Worm (Caenorhabditis elegans) whole organism, early embryonic: ENCODE data around the gene M01H9.3.
A peak's percentile ranks its signal among the peaks of the same experiment; 100 is the strongest.

Experiments used
- B0310.2 ChIP-seq: sonication (generic microtip); optimal IDR thresholded peaks from 2 replicates; lab custom pipeline; 2016; ENCODE audit warnings: mild to moderate bottlenecking, missing genetic modification characterization, missing compliant biosample characterization
- F13C5.2 ChIP-seq: sonication (generic microtip); optimal IDR thresholded peaks from 2 replicates; lab custom pipeline; 2017; ENCODE audit warnings: mild to moderate bottlenecking, missing genetic modification characterization, inconsistent platforms, missing compliant biosample characterization
- aly-1 ChIP-seq: sonication (generic microtip); optimal IDR thresholded peaks from 2 replicates; lab custom pipeline; 2016; ENCODE audit warnings: missing genetic modification characterization, missing compliant biosample characterization
- ama-1 ChIP-seq: fragments of 150-350 bp; optimal IDR thresholded peaks from 2 replicates; lab custom pipeline; 2014
- ceh-13 ChIP-seq: fragments of 200-800 bp; sonication (Bioruptor generic); optimal IDR thresholded peaks from 2 replicates; lab custom pipeline; 2018; ENCODE audit warnings: mild to moderate bottlenecking, missing genetic modification characterization, missing compliant biosample characterization
- ceh-36 ChIP-seq: sonication (generic microtip); optimal IDR thresholded peaks from 2 replicates; lab custom pipeline; 2016; ENCODE audit warnings: missing genetic modification characterization, inconsistent platforms, missing compliant biosample characterization
- ets-7 ChIP-seq: sonication (generic microtip); optimal IDR thresholded peaks from 2 replicates; lab custom pipeline; 2016; ENCODE audit warnings: missing genotype, missing genetic modification characterization, missing compliant biosample characterization
- flt-1 ChIP-seq: fragments of 200-800 bp; sonication (Bioruptor generic); IDR thresholded peaks from 2 replicates; pipeline ENCODE4 v1.3.6; 2022; ENCODE audit warnings: missing genetic modification characterization, missing compliant biosample characterization
- hmbx-1 ChIP-seq: sonication (generic microtip); optimal IDR thresholded peaks from 2 replicates; lab custom pipeline; 2016; ENCODE audit warnings: mild to moderate bottlenecking, missing genetic modification characterization, missing compliant biosample characterization
- hmg-4 ChIP-seq: fragments of 200-800 bp; sonication (Bioruptor generic); optimal IDR thresholded peaks from 2 replicates; lab custom pipeline; 2018; ENCODE audit warnings: mild to moderate bottlenecking, missing genetic modification characterization, missing compliant biosample characterization
- hnd-1 ChIP-seq: sonication (generic microtip); optimal IDR thresholded peaks from 2 replicates; lab custom pipeline; 2016; ENCODE audit warnings: missing genetic modification characterization, missing compliant biosample characterization
- pes-1 ChIP-seq: fragments of 200-800 bp; sonication (Bioruptor generic); IDR thresholded peaks from 2 replicates; pipeline ENCODE4 v1.3.6; 2022; ENCODE audit warnings: missing genetic modification reagents, missing genetic modification characterization, missing compliant biosample characterization
- scrt-1 ChIP-seq: fragments of 200-800 bp; sonication (Bioruptor generic); IDR thresholded peaks from 2 replicates; pipeline ENCODE4 v1.3.6; 2022; ENCODE audit warnings: missing genetic modification characterization, missing compliant biosample characterization
- sea-1 ChIP-seq: fragments of 200-800 bp; sonication (Bioruptor generic); conservative IDR thresholded peaks from 2 replicates; pipeline ENCODE4 v1.3.6; 2022; ENCODE audit warnings: missing genetic modification characterization, missing compliant biosample characterization
- tbx-11 ChIP-seq: fragments of 200-800 bp; sonication (Bioruptor generic); IDR thresholded peaks from 2 replicates; pipeline ENCODE4 v1.3.6; 2022; ENCODE audit warnings: missing genetic modification characterization, missing compliant biosample characterization
- tbx-37 ChIP-seq: fragments of 200-800 bp; sonication (Bioruptor generic); conservative IDR thresholded peaks from 2 replicates; pipeline ENCODE4 v1.3.6; 2022; ENCODE audit warnings: missing genetic modification reagents, missing genetic modification characterization, missing compliant biosample characterization
- tra-4 ChIP-seq: sonication (generic microtip); optimal IDR thresholded peaks from 2 replicates; lab custom pipeline; 2017; ENCODE audit warnings: missing genetic modification characterization, missing compliant biosample characterization

M01H9.3 gene

DNA sequence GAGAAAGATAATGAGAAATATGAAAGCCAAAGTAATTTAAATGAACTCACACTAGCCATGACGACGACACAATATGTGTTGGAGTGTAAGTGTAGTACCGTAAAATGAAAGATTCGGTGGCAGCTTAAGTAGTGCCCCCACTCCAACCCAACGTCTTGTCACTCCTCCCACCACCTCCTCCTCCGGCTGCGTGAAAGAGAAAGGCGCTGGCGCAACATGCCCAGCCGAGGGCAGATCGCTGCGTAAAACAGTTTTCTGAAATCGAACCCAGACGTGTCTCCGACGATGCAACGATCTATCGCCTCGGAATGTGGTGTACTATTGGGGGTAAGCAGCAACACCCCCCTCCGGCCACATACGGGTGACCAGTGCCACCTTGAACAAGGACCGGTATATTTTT lies 40.2 kb upstream of the M01H9.3 start, which contains the start of gene ZK180.5:
Gene ZK180.5, minus strand, starts transcription at position 101 of the 400 bp plus-strand sequence.
- TF ChIP-seq ama-1 (lab: Kevin White, UChicago) = no peak
- TF ChIP-seq flt-1 (GFP tag; lab: Robert Waterston, UW) = no peak
- no peak for TF ChIP-seq F13C5.2 (tag; lab: Kevin White, UChicago)
- no peak for TF ChIP-seq ceh-36

DNA sequence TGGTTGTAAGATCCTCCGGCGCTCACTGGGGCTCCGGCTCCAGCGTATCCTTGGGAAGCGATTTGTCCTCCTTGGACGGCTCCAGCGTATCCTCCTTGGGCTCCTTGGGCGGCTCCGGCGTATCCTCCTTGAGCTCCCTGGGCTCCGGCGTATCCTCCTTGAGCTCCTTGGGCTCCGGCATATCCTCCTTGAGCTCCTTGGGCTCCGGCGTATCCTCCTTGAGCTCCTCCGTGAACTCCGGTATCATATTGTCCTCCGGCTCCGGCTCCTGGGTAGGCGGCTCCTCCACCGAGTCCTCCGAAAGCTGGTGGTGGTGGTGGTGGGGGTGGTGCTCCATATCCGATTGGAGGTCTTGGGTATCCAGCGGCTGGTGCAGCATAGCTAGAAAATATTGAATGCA lies 39.6 kb upstream of the M01H9.3 start:
- TF ChIP-seq hnd-1 (tag; lab: Kevin White, UChicago) = no peak
- no peak for TF ChIP-seq aly-1 (tag; lab: Kevin White, UChicago)
- no peak for TF ChIP-seq tbx-11 (GFP tag; lab: Robert Waterston, UW)
- TF ChIP-seq sea-1 (GFP tag; lab: Robert Waterston, UW) = no peak
- no peak for TF ChIP-seq pes-1 (GFP tag; lab: Robert Waterston, UW)
- TF ChIP-seq ceh-36 = no peak
- no peak for TF ChIP-seq ceh-13 (GFP tag; lab: Kevin White, UChicago)
- TF ChIP-seq ama-1 (lab: Kevin White, UChicago) = no peak
- TF ChIP-seq tbx-37 (GFP tag; lab: Robert Waterston, UW) = no peak
- no peak for TF ChIP-seq tra-4 (tag; lab: Kevin White, UChicago)
- TF ChIP-seq ets-7 (tag; lab: Kevin White, UChicago) = no peak
- TF ChIP-seq scrt-1 (GFP tag; lab: Robert Waterston, UW) = no peak
- TF ChIP-seq flt-1 (GFP tag; lab: Robert Waterston, UW) = no peak
- TF ChIP-seq B0310.2 (tag; lab: Kevin White, UChicago) = no peak
- no peak for TF ChIP-seq hmbx-1 (tag; lab: Kevin White, UChicago)
- TF ChIP-seq F13C5.2 (tag; lab: Kevin White, UChicago) = no peak
- TF ChIP-seq hmg-4 (GFP tag; lab: Kevin White, UChicago) = no peak

DNA sequence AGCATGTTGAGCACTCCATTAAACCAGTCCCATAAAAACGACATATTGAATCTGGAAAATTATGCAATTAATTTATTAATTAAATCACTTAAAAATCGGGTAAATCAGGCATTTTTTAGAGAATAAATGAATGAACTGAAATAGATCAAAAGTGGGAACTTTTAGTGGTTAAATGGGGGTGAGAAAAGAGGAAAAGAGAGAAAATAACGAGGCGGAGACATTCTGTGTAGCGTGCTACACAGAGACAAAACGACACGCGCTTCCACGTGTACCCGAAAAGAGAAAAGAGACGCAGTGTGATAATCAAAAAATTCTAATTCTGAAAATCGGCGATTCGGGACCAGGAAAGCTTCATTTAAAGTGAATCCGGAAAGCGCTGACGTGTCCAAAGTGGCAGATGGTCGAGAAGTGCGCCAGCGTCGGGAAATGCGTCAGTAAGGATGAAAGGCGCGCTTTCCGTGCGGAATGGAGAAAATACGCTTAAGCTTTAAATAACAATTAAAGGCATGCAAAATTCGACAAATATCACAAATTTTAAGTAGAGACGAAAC lies 36.5 kb upstream of the M01H9.3 start, which contains the start of gene sar-1:
Gene sar-1, minus strand, starts transcription at position 51 of the 551 bp plus-strand sequence.
- TF ChIP-seq hnd-1 (tag; lab: Kevin White, UChicago) (no peak), hmbx-1 (tag; lab: Kevin White, UChicago) (no peak), hmg-4 (GFP tag; lab: Kevin White, UChicago) (peak; percentile 46), tbx-37 (GFP tag; lab: Robert Waterston, UW) (0 out of 2 replicates have a peak, but pooled peaks have one; percentile 15), ceh-36 (no peak), tra-4 (tag; lab: Kevin White, UChicago) (no peak), pes-1 (GFP tag; lab: Robert Waterston, UW) (no peak), scrt-1 (GFP tag; lab: Robert Waterston, UW) (no peak), B0310.2 (tag; lab: Kevin White, UChicago) (no peak), flt-1 (GFP tag; lab: Robert Waterston, UW) (peak; percentile 35; the same call in 1 of the 2 replicates), F13C5.2 (tag; lab: Kevin White, UChicago) (peak; percentile 6)

DNA sequence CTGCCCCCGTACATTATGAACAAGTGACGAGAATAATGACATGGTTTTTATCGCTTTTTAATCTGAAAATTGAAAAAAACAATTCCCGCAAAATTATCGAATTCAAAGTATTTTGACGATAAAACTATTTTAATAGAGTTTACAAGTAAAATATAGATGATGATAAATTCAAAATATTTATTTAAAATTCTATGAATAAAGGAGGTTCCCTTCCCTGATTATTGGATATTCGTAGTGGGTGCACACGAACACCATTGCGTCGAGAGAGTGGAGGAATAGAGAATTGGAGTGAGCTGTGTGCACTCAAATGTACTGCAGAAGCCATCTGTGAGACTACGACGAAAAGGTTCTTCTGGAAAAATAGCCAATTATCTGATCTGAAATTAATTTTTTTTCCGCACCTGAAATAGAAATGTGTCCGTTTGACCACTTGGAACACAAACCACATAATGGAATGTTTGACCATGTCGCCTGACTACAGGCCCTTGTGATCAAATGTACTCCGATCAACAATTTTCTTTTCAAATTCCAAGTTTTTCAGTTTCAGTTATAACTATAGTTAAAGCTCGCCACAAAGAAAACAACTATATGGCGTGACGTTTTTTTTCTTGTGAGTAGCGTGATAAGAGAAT lies 34.5 kb upstream of the M01H9.3 start, which contains the start of the genes rfth-1 and ZK180.8:
Gene rfth-1, minus strand, starts transcription at position 51 of the 632 bp plus-strand sequence.
Gene ZK180.8, minus strand, starts transcription at position 466 of the 632 bp plus-strand sequence.
- TF ChIP-seq ceh-36 = no peak
- no peak for TF ChIP-seq aly-1 (tag; lab: Kevin White, UChicago)
- TF ChIP-seq hnd-1 (tag; lab: Kevin White, UChicago) = no peak
- no peak for TF ChIP-seq tra-4 (tag; lab: Kevin White, UChicago)
- no peak for TF ChIP-seq tbx-11 (GFP tag; lab: Robert Waterston, UW)
- TF ChIP-seq F13C5.2 (tag; lab: Kevin White, UChicago) = no peak
- TF ChIP-seq pes-1 (GFP tag; lab: Robert Waterston, UW) = no peak
- TF ChIP-seq sea-1 (GFP tag; lab: Robert Waterston, UW) = no peak
- no peak for TF ChIP-seq B0310.2 (tag; lab: Kevin White, UChicago)

DNA sequence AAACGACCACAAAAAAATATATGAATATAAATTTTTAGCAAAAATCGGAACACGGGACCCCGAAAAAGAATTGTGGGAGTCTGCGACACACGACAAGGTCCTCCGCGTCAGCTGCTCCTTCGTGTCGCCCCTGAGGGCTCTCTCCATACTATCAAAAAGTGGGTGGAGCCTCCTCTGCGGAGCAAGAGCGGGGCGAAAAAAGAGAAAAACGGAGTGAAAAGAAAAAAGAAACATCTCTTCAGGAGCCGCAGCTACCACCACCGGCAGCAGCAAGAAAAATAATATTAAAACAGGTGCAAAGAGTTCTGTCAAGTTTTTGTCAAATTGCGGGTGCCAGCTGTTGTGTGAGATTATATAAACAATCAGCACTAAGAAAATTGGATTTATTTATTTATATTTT lies 29.8 kb upstream of the M01H9.3 start, which contains the start of gene gbb-2:
Gene gbb-2, minus strand, starts transcription at position 112 of the 400 bp plus-strand sequence.
- TF ChIP-seq tbx-37 (GFP tag; lab: Robert Waterston, UW) = no peak
- no peak for TF ChIP-seq ets-7 (tag; lab: Kevin White, UChicago)
- TF ChIP-seq ceh-36 = no peak
- TF ChIP-seq ceh-13 (GFP tag; lab: Kevin White, UChicago) = no peak
- TF ChIP-seq F13C5.2 (tag; lab: Kevin White, UChicago) = no peak
- no peak for TF ChIP-seq ama-1 (lab: Kevin White, UChicago)
- no peak for TF ChIP-seq sea-1 (GFP tag; lab: Robert Waterston, UW)
- no peak for TF ChIP-seq tbx-11 (GFP tag; lab: Robert Waterston, UW)
- TF ChIP-seq aly-1 (tag; lab: Kevin White, UChicago) = no peak
- no peak for TF ChIP-seq pes-1 (GFP tag; lab: Robert Waterston, UW)
- no peak for TF ChIP-seq tra-4 (tag; lab: Kevin White, UChicago)
- TF ChIP-seq B0310.2 (tag; lab: Kevin White, UChicago) = no peak
- TF ChIP-seq hmbx-1 (tag; lab: Kevin White, UChicago) = no peak
- TF ChIP-seq hmg-4 (GFP tag; lab: Kevin White, UChicago) = no peak
- TF ChIP-seq scrt-1 (GFP tag; lab: Robert Waterston, UW) = no peak
- no peak for TF ChIP-seq flt-1 (GFP tag; lab: Robert Waterston, UW)

ce11 chrIV:4505078-4505477 lies 28.2 kb upstream of the M01H9.3 start:
- no peak for TF ChIP-seq scrt-1 (GFP tag; lab: Robert Waterston, UW)
- TF ChIP-seq tbx-37 (GFP tag; lab: Robert Waterston, UW) = no peak
- TF ChIP-seq sea-1 (GFP tag; lab: Robert Waterston, UW) = no peak
- no peak for TF ChIP-seq flt-1 (GFP tag; lab: Robert Waterston, UW)
- TF ChIP-seq hmbx-1 (tag; lab: Kevin White, UChicago) = no peak
- TF ChIP-seq B0310.2 (tag; lab: Kevin White, UChicago) = no peak
- no peak for TF ChIP-seq pes-1 (GFP tag; lab: Robert Waterston, UW)
- no peak for TF ChIP-seq ama-1 (lab: Kevin White, UChicago)
- no peak for TF ChIP-seq ceh-13 (GFP tag; lab: Kevin White, UChicago)
- TF ChIP-seq hnd-1 (tag; lab: Kevin White, UChicago) = no peak
- TF ChIP-seq tbx-11 (GFP tag; lab: Robert Waterston, UW) = no peak
- no peak for TF ChIP-seq tra-4 (tag; lab: Kevin White, UChicago)
- TF ChIP-seq aly-1 (tag; lab: Kevin White, UChicago) = no peak
- TF ChIP-seq ceh-36 = no peak
- no peak for TF ChIP-seq F13C5.2 (tag; lab: Kevin White, UChicago)
- no peak for TF ChIP-seq hmg-4 (GFP tag; lab: Kevin White, UChicago)
- no peak for TF ChIP-seq ets-7 (tag; lab: Kevin White, UChicago)
